Worm (Caenorhabditis elegans) whole organism, L2 larva: Measurements from ENCODE around the gene sre-19.

ENCODE experiments used
- F13H6.1 ChIP-seq: sonication (generic microtip); optimal IDR thresholded peaks from 2 replicates; lab custom pipeline; 2016; ENCODE audit warnings: missing genetic modification characterization, missing compliant biosample characterization
- Y55F3AM.14 ChIP-seq: fragments of 200-800 bp; sonication (Bioruptor generic); optimal IDR thresholded peaks from 2 replicates; lab custom pipeline; 2018; ENCODE audit warnings: mild to moderate bottlenecking, missing genetic modification characterization, missing compliant biosample characterization
- ZK546.5 ChIP-seq: sonication (generic microtip); optimal IDR thresholded peaks from 2 replicates; lab custom pipeline; 2017; ENCODE audit warnings: missing biosample characterization, missing genetic modification characterization
- blmp-1 ChIP-seq: sonication (generic microtip); optimal IDR thresholded peaks from 2 replicates; lab custom pipeline; 2017; ENCODE audit warnings: missing genetic modification characterization, mild to moderate bottlenecking, missing compliant biosample characterization, antibody characterized with exemption, moderate library complexity; ENCODE audit not compliant: insufficient read depth
- ceh-16 ChIP-seq: fragments of 150-350 bp; optimal IDR thresholded peaks from 2 replicates; lab custom pipeline; 2014; ENCODE audit warnings: missing biosample characterization, missing genetic modification characterization
- crh-2 ChIP-seq: sonication (generic microtip); optimal IDR thresholded peaks from 2 replicates; lab custom pipeline; 2017; ENCODE audit warnings: missing biosample characterization, missing genetic modification characterization
- dmd-4 ChIP-seq: sonication (generic microtip); optimal IDR thresholded peaks from 2 replicates; lab custom pipeline; 2017; ENCODE audit warnings: missing biosample characterization, missing genetic modification characterization
- egl-27 ChIP-seq: sonication (generic microtip); optimal IDR thresholded peaks from 3 replicates; lab custom pipeline; 2017; ENCODE audit warnings: missing biosample characterization, missing genetic modification reagents, missing genetic modification characterization
- elt-1 ChIP-seq: fragments of 150-350 bp; optimal IDR thresholded peaks from 2 replicates; lab custom pipeline; 2014; ENCODE audit warnings: missing biosample characterization, missing genetic modification characterization
- fos-1 ChIP-seq: fragments of 150-350 bp; optimal IDR thresholded peaks from 2 replicates; lab custom pipeline; 2014; ENCODE audit warnings: missing biosample characterization, missing genetic modification characterization
- gmeb-1 ChIP-seq: fragments of 150-350 bp; optimal IDR thresholded peaks from 2 replicates; lab custom pipeline; 2014; ENCODE audit warnings: missing biosample characterization, missing genetic modification characterization
- mbf-1 ChIP-seq: sonication (generic microtip); optimal IDR thresholded peaks from 2 replicates; lab custom pipeline; 2017; ENCODE audit warnings: missing biosample characterization, missing genetic modification characterization
- mdl-1 ChIP-seq, 2 experiments: fragments of 150-350 bp in 1 of 2; sonication (generic microtip) in 1 of 2; optimal IDR thresholded peaks; 2 replicates each; lab custom pipeline; 2017; ENCODE audit warnings: missing biosample characterization in 2 of 2, missing genetic modification characterization in 2 of 2
- nhr-11 ChIP-seq: fragments of 150-350 bp; optimal IDR thresholded peaks from 2 replicates; lab custom pipeline; 2014; ENCODE audit warnings: missing biosample characterization, missing genetic modification characterization
- nhr-129 ChIP-seq: fragments of 150-350 bp; optimal IDR thresholded peaks from 2 replicates; lab custom pipeline; 2014; ENCODE audit warnings: missing biosample characterization, missing genetic modification characterization
- nhr-21 ChIP-seq: fragments of 150-350 bp; optimal IDR thresholded peaks from 2 replicates; lab custom pipeline; 2014; ENCODE audit warnings: missing biosample characterization, missing genetic modification characterization
- nhr-23 ChIP-seq: fragments of 150-350 bp; optimal IDR thresholded peaks from 2 replicates; lab custom pipeline; 2014; ENCODE audit warnings: missing biosample characterization, missing genetic modification reagents, missing genetic modification characterization
- nhr-237 ChIP-seq: fragments of 150-350 bp; optimal IDR thresholded peaks from 2 replicates; lab custom pipeline; 2014; ENCODE audit warnings: missing biosample characterization, missing genetic modification characterization
- peb-1 ChIP-seq: fragments of 150-350 bp; optimal IDR thresholded peaks from 2 replicates; lab custom pipeline; 2014; ENCODE audit warnings: missing biosample characterization, missing genetic modification characterization
- sem-4 ChIP-seq: fragments of 150-350 bp; optimal IDR thresholded peaks from 2 replicates; lab custom pipeline; 2014; ENCODE audit warnings: missing biosample characterization, missing genetic modification reagents, missing genetic modification characterization
- sma-9 ChIP-seq, 2 experiments: fragments of 150-350 bp in 1 of 2; sonication (generic microtip) in 1 of 2; optimal IDR thresholded peaks; 2 replicates each; lab custom pipeline; 2014 to 2016; ENCODE audit warnings: missing genetic modification characterization in 2 of 2, mild to moderate bottlenecking in 1 of 2, missing biosample characterization in 1 of 2, missing compliant biosample characterization in 1 of 2, missing genetic modification reagents in 1 of 2, moderate library complexity in 1 of 2
- snpc-4 ChIP-seq: fragments of 150-350 bp; optimal IDR thresholded peaks from 2 replicates; lab custom pipeline; 2014; ENCODE audit warnings: missing biosample characterization, missing genetic modification characterization
- ztf-11 ChIP-seq: sonication (generic microtip); optimal IDR thresholded peaks from 2 replicates; lab custom pipeline; 2017; ENCODE audit warnings: missing biosample characterization, missing genetic modification characterization
- ztf-4 ChIP-seq: fragments of 150-350 bp; optimal IDR thresholded peaks from 2 replicates; lab custom pipeline; 2014; ENCODE audit warnings: missing biosample characterization, missing genetic modification characterization

The sre-19 gene

ce11 chrIV:12202949-12203348 lies 35.8 kb downstream of the sre-19 start, which contains the start of gene F35G2.1:
Gene F35G2.1, plus strand, starts transcription at chrIV:12203249.
- TF ChIP-seq blmp-1 (tag; lab: Kevin White, UChicago) (no peak), nhr-237 (tag; lab: Kevin White, UChicago) (no peak), Y55F3AM.14 (GFP tag; lab: Kevin White, UChicago) (no peak)
- TF ChIP-seq, all 48 proteins: peak for 0

ce11 chrIV:12202000-12202399 lies 36.8 kb downstream of the sre-19 start:
- TF ChIP-seq sma-9 (GFP tag; optimal IDR thresholded peaks at IDR 0.05; lab: Kevin White, UChicago) (peak; percentile 23), sma-9 (tag; optimal IDR thresholded peaks at IDR 0.05; lab: Kevin White, UChicago) (no peak), nhr-21 (tag; lab: Kevin White, UChicago) (no peak), F13H6.1 (tag; lab: Kevin White, UChicago) (peak; percentile 53), nhr-129 (tag; lab: Kevin White, UChicago) (peak; percentile 29)

- peak; percentile 77 for TF ChIP-seq F13H6.1 (tag; lab: Kevin White, UChicago)
- TF ChIP-seq nhr-237 (tag; lab: Kevin White, UChicago) = no peak
- TF ChIP-seq ztf-11 (tag; lab: Kevin White, UChicago) = no peak
- peak; percentile 65 for TF ChIP-seq nhr-129 (tag; lab: Kevin White, UChicago)
- TF ChIP-seq dmd-4 (tag; lab: Kevin White, UChicago) = no peak
- TF ChIP-seq snpc-4 (tag; lab: Kevin White, UChicago) = no peak
- TF ChIP-seq nhr-23 (tag; lab: Kevin White, UChicago) = no peak
- no peak for TF ChIP-seq peb-1 (tag; lab: Kevin White, UChicago)
- TF ChIP-seq sem-4 = no peak
These were observed 37.9 kb downstream of the sre-19 start for ce11 chrIV:12200812-12201211.

ce11 chrIV:12199538-12200158 lies 39.1 kb downstream of the sre-19 start:
- TF ChIP-seq gmeb-1 (tag; lab: Kevin White, UChicago) (no peak), mdl-1 (tag; optimal IDR thresholded peaks at IDR 0.05; lab: Kevin White, UChicago) (no peak), nhr-129 (tag; lab: Kevin White, UChicago) (peak; percentile 28), crh-2 (tag; lab: Kevin White, UChicago) (peak; percentile 9), fos-1 (tag; lab: Kevin White, UChicago) (peak; percentile 17), sma-9 (GFP tag; optimal IDR thresholded peaks at IDR 0.05; lab: Kevin White, UChicago) (peak; percentile 59), sma-9 (tag; optimal IDR thresholded peaks at IDR 0.05; lab: Kevin White, UChicago) (no peak), F13H6.1 (tag; lab: Kevin White, UChicago) (peak; percentile 59)

- TF ChIP-seq sma-9 (GFP tag; optimal IDR thresholded peaks at IDR 0.05; lab: Kevin White, UChicago) = peak; percentile 17
- no peak for TF ChIP-seq sma-9 (tag; optimal IDR thresholded peaks at IDR 0.05; lab: Kevin White, UChicago)
- TF ChIP-seq ZK546.5 = no peak
- TF ChIP-seq F13H6.1 (tag; lab: Kevin White, UChicago) = peak; percentile 51
- peak; percentile 71 for TF ChIP-seq nhr-129 (tag; lab: Kevin White, UChicago)
- TF ChIP-seq egl-27 (tag; lab: Kevin White, UChicago) = no peak
- TF ChIP-seq, all 48 proteins: peak for 3
These were observed 39.9 kb downstream of the sre-19 start for ce11 chrIV:12198816-12199215.

ce11 chrIV:12197679-12198078 lies 41.1 kb downstream of the sre-19 start:
- TF ChIP-seq ztf-4 (tag; lab: Kevin White, UChicago) (no peak), elt-1 (tag; lab: Kevin White, UChicago) (no peak), ceh-16 (tag; lab: Kevin White, UChicago) (no peak), F13H6.1 (tag; lab: Kevin White, UChicago) (peak; percentile 22), gmeb-1 (tag; lab: Kevin White, UChicago) (no peak), fos-1 (tag; lab: Kevin White, UChicago) (peak; percentile 33), nhr-129 (tag; lab: Kevin White, UChicago) (peak; percentile 52), mdl-1 (tag; optimal IDR thresholded peaks at IDR 0.05; lab: Kevin White, UChicago) (no peak), mbf-1 (no peak), crh-2 (tag; lab: Kevin White, UChicago) (peak; percentile 54), sma-9 (GFP tag; optimal IDR thresholded peaks at IDR 0.05; lab: Kevin White, UChicago) (peak; percentile 75), sma-9 (tag; optimal IDR thresholded peaks at IDR 0.05; lab: Kevin White, UChicago) (no peak)

- TF ChIP-seq fos-1 (tag; lab: Kevin White, UChicago) (peak; percentile 23), nhr-129 (tag; lab: Kevin White, UChicago) (peak; percentile 17), nhr-11 (no peak)
These were observed 42.1 kb downstream of the sre-19 start for ce11 chrIV:12196608-12197007.
